Worm (Caenorhabditis elegans): ENCODE measurements around the gene F02A9.7.

DNA sequence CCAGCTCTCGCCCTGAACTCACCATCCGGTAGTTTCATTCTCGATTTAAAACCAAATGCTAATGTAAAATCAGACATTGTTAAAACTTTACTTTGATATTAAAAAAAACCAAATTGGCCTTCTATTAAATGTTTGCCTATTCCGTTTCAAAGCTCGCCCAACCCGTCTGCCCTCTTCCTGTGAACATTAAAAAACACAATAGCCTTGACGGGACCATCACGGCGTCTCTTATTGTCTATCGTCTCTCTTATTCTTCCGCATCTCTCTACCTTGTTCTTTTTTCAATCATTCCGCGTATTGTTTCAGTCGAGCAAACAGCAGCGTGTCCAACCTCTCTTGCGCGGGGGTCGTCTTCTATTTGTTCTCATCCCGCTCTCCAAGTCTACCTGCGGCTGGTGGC is 39.2 kb upstream of the F02A9.7 start, which contains the start of gene ZK512.1:
- TF ChIP-seq unc-62 (GFP tag; optimal IDR thresholded peaks at IDR 0.05) (no peak), chd-7 (tag; optimal IDR thresholded peaks at IDR 0.05) (no peak), ztf-3 (GFP tag; optimal IDR thresholded peaks at IDR 0.05) (no peak), dpl-1 (GFP tag; optimal IDR thresholded peaks at IDR 0.05) (no peak), him-1 (tag; optimal IDR thresholded peaks at IDR 0.05) (no peak), let-526 (GFP tag; IDR thresholded peaks at IDR 0.05) (no peak), ztf-6 (GFP tag; IDR thresholded peaks at IDR 0.05) (no peak), K11D2.4 (GFP tag; IDR thresholded peaks at IDR 0.05) (no peak), Y53G8AR.9 (GFP tag; conservative IDR thresholded peaks at IDR 0.05) (no peak)

Measured in whole organism, young adult.